Worm (Caenorhabditis elegans) whole organism, L3 larva: Measurements from ENCODE around the gene trm-1.

Experiments used
- R02D3.7 ChIP-seq: fragments of 150-350 bp; optimal IDR thresholded peaks from 2 replicates; lab custom pipeline; 2014; ENCODE audit warnings: missing biosample characterization, missing genetic modification characterization
- ama-1 ChIP-seq: fragments of 150-350 bp; optimal IDR thresholded peaks from 2 replicates; lab custom pipeline; 2018
- ceh-82 ChIP-seq: fragments of 150-350 bp; optimal IDR thresholded peaks from 2 replicates; lab custom pipeline; 2014; ENCODE audit warnings: missing biosample characterization, missing genetic modification characterization
- nhr-25 ChIP-seq: sonication (generic microtip); optimal IDR thresholded peaks from 2 replicates; lab custom pipeline; 2017; ENCODE audit warnings: missing biosample characterization, missing genetic modification characterization
- pha-4 ChIP-seq: fragments of 150-350 bp; optimal IDR thresholded peaks from 2 replicates; lab custom pipeline; 2014; ENCODE audit warnings: missing biosample characterization, missing genetic modification reagents, missing genetic modification characterization
- skn-1 ChIP-seq: fragments of 150-350 bp; optimal IDR thresholded peaks from 2 replicates; lab custom pipeline; 2014; ENCODE audit warnings: missing biosample characterization, missing genetic modification characterization
- zag-1 ChIP-seq: fragments of 150-350 bp; optimal IDR thresholded peaks from 2 replicates; lab custom pipeline; 2014; ENCODE audit warnings: missing biosample characterization, missing genetic modification characterization

ce11 chrV:14145267-14145666 lies 40.1 kb downstream of the trm-1 start, which contains the start of gene par-1:
- TF ChIP-seq skn-1 (tag; lab: Kevin White, UChicago) (no peak), R02D3.7 (tag; lab: Kevin White, UChicago) (no peak), zag-1 (tag; lab: Kevin White, UChicago) (no peak), pha-4 (no peak), nhr-25 (tag; lab: Kevin White, UChicago) (no peak), ama-1 (lab: Kevin White, UChicago) (no peak), ceh-82 (tag; lab: Kevin White, UChicago) (no peak)
